Worm (Caenorhabditis elegans): ENCODE data around the gene Y102A5C.4.
"Not testable (repeated sequence)": the region's sequence is repeated elsewhere in the genome, so short reads cannot be mapped to it uniquely, and the experiment has no call there.

Gene Y102A5C.4

ce11 chrV:16919675-16920074 lies 2.4 kb upstream of the Y102A5C.4 start:
- TF ChIP-seq efl-1 (optimal IDR thresholded peaks at IDR 0.05) (no peak), efl-1 (GFP tag; optimal IDR thresholded peaks at IDR 0.05 in 1 of 2) (peak in 1 of 2 experiments; percentile 44), mep-1 (tag; optimal IDR thresholded peaks at IDR 0.05) (no peak)

ce11 chrV:16927345-16927744 lies 5.3 kb downstream of the Y102A5C.4 start, which contains the start of gene Y102A5C.36:
Gene Y102A5C.36, minus strand, starts transcription at chrV:16927445.
- TF ChIP-seq lin-15B (tag; optimal IDR thresholded peaks at IDR 0.05): no peak
- TF ChIP-seq nhr-85 (tag): no peak
- no peak for TF ChIP-seq nhr-20 (tag; optimal IDR thresholded peaks at IDR 0.05)
- no peak for TF ChIP-seq ztf-4 (tag; optimal IDR thresholded peaks at IDR 0.05)
- TF ChIP-seq efl-3 (GFP tag; optimal IDR thresholded peaks at IDR 0.05): no peak
- no peak for TF ChIP-seq ceh-63 (GFP tag; optimal IDR thresholded peaks at IDR 0.05)
- TF ChIP-seq xbp-1 (tag; optimal IDR thresholded peaks at IDR 0.05): no peak
- no peak for TF ChIP-seq nhr-12 (tag; optimal IDR thresholded peaks at IDR 0.05)

- TF ChIP-seq ceh-63 (GFP tag; optimal IDR thresholded peaks at IDR 0.05); xbp-1 (tag; optimal IDR thresholded peaks at IDR 0.05); lin-35 (GFP tag; optimal IDR thresholded peaks at IDR 0.05): not testable (repeated sequence)
Observed at ce11 chrV:16938731-16939130, 16.7 kb downstream of the Y102A5C.4 start, which contains the start of gene fbxa-148. Gene fbxa-148, plus strand, starts transcription at chrV:16939031.

- TF ChIP-seq sup-37 (GFP tag; optimal IDR thresholded peaks at IDR 0.05); egl-13 (tag; optimal IDR thresholded peaks at IDR 0.05); ceh-88 (GFP tag; IDR thresholded peaks at IDR 0.05): not testable (repeated sequence)
Observed at ce11 chrV:16948011-16948410, 26.0 kb downstream of the Y102A5C.4 start, which contains the start of gene fbxa-112. Gene fbxa-112, minus strand, starts transcription at chrV:16948111.

ce11 chrV:16949609-16950008 lies 27.6 kb downstream of the Y102A5C.4 start, which contains the start of gene fbxa-111:
Gene fbxa-111, minus strand, starts transcription at chrV:16949709.
- TF ChIP-seq ceh-8 (GFP tag; optimal IDR thresholded peaks at IDR 0.05); C34B4.2 (tag; optimal IDR thresholded peaks at IDR 0.05); vab-15 (tag; optimal IDR thresholded peaks at IDR 0.05): not testable (repeated sequence)

- TF ChIP-seq mab-9 (GFP tag; IDR thresholded peaks at IDR 0.05) (no peak), pag-3 (tag; optimal IDR thresholded peaks at IDR 0.05; ENCODE audit: borderline replicate concordance, insufficient read depth) (no peak), snu-23 (GFP tag; optimal IDR thresholded peaks at IDR 0.05) (no peak), pax-3 (tag; optimal IDR thresholded peaks at IDR 0.05) (no peak), ztf-11 (tag; optimal IDR thresholded peaks at IDR 0.05) (no peak), lin-15B (tag; optimal IDR thresholded peaks at IDR 0.05) (no peak), mdl-1 (tag; optimal IDR thresholded peaks at IDR 0.05) (no peak), ceh-88 (GFP tag; IDR thresholded peaks at IDR 0.05) (no peak), lin-35 (GFP tag; optimal IDR thresholded peaks at IDR 0.05) (no peak), egl-27 (tag; optimal IDR thresholded peaks at IDR 0.05) (no peak), mep-1 (tag; optimal IDR thresholded peaks at IDR 0.05) (no peak), C04F5.9 (tag; optimal IDR thresholded peaks at IDR 0.05) (no peak), nhr-12 (tag; optimal IDR thresholded peaks at IDR 0.05) (no peak), skn-1 (tag; optimal IDR thresholded peaks at IDR 0.05) (no peak), fkh-10 (GFP tag; optimal IDR thresholded peaks at IDR 0.05) (no peak), egl-13 (tag; optimal IDR thresholded peaks at IDR 0.05) (no peak)
Observed at ce11 chrV:16950036-16950435, 28.0 kb downstream of the Y102A5C.4 start.

ce11 chrV:16951504-16951903 lies 29.5 kb downstream of the Y102A5C.4 start, which contains the start of gene clec-238:
Gene clec-238, plus strand, starts transcription at chrV:16951804.
- TF ChIP-seq nhr-237 (tag; optimal IDR thresholded peaks at IDR 0.05) (no peak), fos-1 (tag; optimal IDR thresholded peaks at IDR 0.05) (no peak), aha-1 (tag; optimal IDR thresholded peaks at IDR 0.05) (no peak), sptf-1 (tag; optimal IDR thresholded peaks at IDR 0.05) (no peak)
